Worm (Caenorhabditis elegans) whole organism, L2 larva: Measurements from ENCODE around the gene srlf-3.

Experiments used
- C34F6.9 ChIP-seq: fragments of 150-350 bp; optimal IDR thresholded peaks from 2 replicates; lab custom pipeline; 2014; ENCODE audit warnings: missing biosample characterization, missing genetic modification characterization
- Y55F3AM.14 ChIP-seq: fragments of 200-800 bp; sonication (Bioruptor generic); optimal IDR thresholded peaks from 2 replicates; lab custom pipeline; 2018; ENCODE audit warnings: mild to moderate bottlenecking, missing genetic modification characterization, missing compliant biosample characterization
- ama-1 ChIP-seq: fragments of 150-350 bp; optimal IDR thresholded peaks from 2 replicates; lab custom pipeline; 2018; ENCODE audit warnings: inconsistent platforms
- ceh-82 ChIP-seq: fragments of 150-350 bp; optimal IDR thresholded peaks from 2 replicates; lab custom pipeline; 2014; ENCODE audit warnings: missing biosample characterization, missing genetic modification characterization
- fos-1 ChIP-seq: fragments of 150-350 bp; optimal IDR thresholded peaks from 2 replicates; lab custom pipeline; 2014; ENCODE audit warnings: missing biosample characterization, missing genetic modification characterization
- lin-13 ChIP-seq: fragments of 150-350 bp; optimal IDR thresholded peaks from 2 replicates; lab custom pipeline; 2014; ENCODE audit warnings: missing biosample characterization, missing genetic modification reagents, missing genetic modification characterization
- lsy-2 ChIP-seq, 2 experiments: fragments of 150-350 bp in 1 of 2; sonication (generic microtip) in 1 of 2; optimal IDR thresholded peaks; 2 replicates each; lab custom pipeline; 2014 to 2017; ENCODE audit warnings: missing biosample characterization in 2 of 2, missing genetic modification characterization in 2 of 2
- nhr-21 ChIP-seq: fragments of 150-350 bp; optimal IDR thresholded peaks from 2 replicates; lab custom pipeline; 2014; ENCODE audit warnings: missing biosample characterization, missing genetic modification characterization
- nhr-23 ChIP-seq: fragments of 150-350 bp; optimal IDR thresholded peaks from 2 replicates; lab custom pipeline; 2014; ENCODE audit warnings: missing biosample characterization, missing genetic modification reagents, missing genetic modification characterization
- nhr-237 ChIP-seq: fragments of 150-350 bp; optimal IDR thresholded peaks from 2 replicates; lab custom pipeline; 2014; ENCODE audit warnings: missing biosample characterization, missing genetic modification characterization
- nhr-6 ChIP-seq: fragments of 150-350 bp; optimal IDR thresholded peaks from 2 replicates; lab custom pipeline; 2014; ENCODE audit warnings: missing biosample characterization, missing genetic modification characterization
- nhr-77 ChIP-seq: fragments of 150-350 bp; optimal IDR thresholded peaks from 2 replicates; lab custom pipeline; 2014; ENCODE audit warnings: missing biosample characterization, missing genetic modification characterization
- snpc-4 ChIP-seq: fragments of 150-350 bp; optimal IDR thresholded peaks from 2 replicates; lab custom pipeline; 2014; ENCODE audit warnings: missing biosample characterization, missing genetic modification characterization
- zag-1 ChIP-seq: fragments of 150-350 bp; optimal IDR thresholded peaks from 2 replicates; lab custom pipeline; 2014; ENCODE audit warnings: missing biosample characterization, missing genetic modification characterization

ce11 chrIV:8479346-8479745 is 7.9 kb upstream of the srlf-3 start, which contains the start of gene hlh-12:
- TF ChIP-seq fos-1, result no peak
- no peak for TF ChIP-seq lin-13
- no peak for TF ChIP-seq nhr-77 (tag; lab: Kevin White, UChicago)
- TF ChIP-seq nhr-6 (tag; lab: Kevin White, UChicago), result no peak
- no peak for TF ChIP-seq nhr-23 (tag; lab: Kevin White, UChicago)
- TF ChIP-seq Y55F3AM.14 (GFP tag; lab: Kevin White, UChicago), result no peak
- no peak for TF ChIP-seq snpc-4
- TF ChIP-seq lsy-2 (tag; optimal IDR thresholded peaks at IDR 0.05; lab: Kevin White, UChicago), result no peak
- no peak for TF ChIP-seq zag-1 (tag; lab: Kevin White, UChicago)
- TF ChIP-seq nhr-237, result no peak
- TF ChIP-seq nhr-21, result no peak
- TF ChIP-seq C34F6.9 (tag; lab: Kevin White, UChicago), result no peak
- TF ChIP-seq ama-1 (lab: Kevin White, UChicago), result no peak
- TF ChIP-seq ceh-82 (tag; lab: Kevin White, UChicago), result no peak
